Worm (Caenorhabditis elegans): ENCODE results near the gene B0198.2.

- no peak for TF ChIP-seq W03F9.2 (tag; optimal IDR thresholded peaks at IDR 0.05)
- no peak for TF ChIP-seq him-1 (tag; optimal IDR thresholded peaks at IDR 0.05)
- TF ChIP-seq dao-5 (tag; optimal IDR thresholded peaks at IDR 0.05) = no peak
Measured at ce11 chrX:12033937-12034336, 8.4 kb downstream of the B0198.2 start, which contains the start of gene tsp-20.
